Fruit fly (Drosophila melanogaster) whole organism: ENCODE data around the gene IFT57.

Source experiments
- pan ChIP-seq: fragments of >200 bp; optimal IDR thresholded peaks from 2 replicates; lab custom pipeline; 2017
- psq ChIP-seq: fragments of >200 bp; optimal IDR thresholded peaks from 2 replicates; lab custom pipeline; 2017

dm6 chr2L:3514569-3515191 lies 15.9 kb upstream of the IFT57 start, which contains the start of the genes LeuRS and CG17593:
- TF ChIP-seq psq (lab: Kevin White, UChicago) = no peak
- no peak for TF ChIP-seq pan (lab: Kevin White, UChicago)
